Fruit fly (Drosophila melanogaster): ENCODE data around the gene hdm.

hdm gene

DNA sequence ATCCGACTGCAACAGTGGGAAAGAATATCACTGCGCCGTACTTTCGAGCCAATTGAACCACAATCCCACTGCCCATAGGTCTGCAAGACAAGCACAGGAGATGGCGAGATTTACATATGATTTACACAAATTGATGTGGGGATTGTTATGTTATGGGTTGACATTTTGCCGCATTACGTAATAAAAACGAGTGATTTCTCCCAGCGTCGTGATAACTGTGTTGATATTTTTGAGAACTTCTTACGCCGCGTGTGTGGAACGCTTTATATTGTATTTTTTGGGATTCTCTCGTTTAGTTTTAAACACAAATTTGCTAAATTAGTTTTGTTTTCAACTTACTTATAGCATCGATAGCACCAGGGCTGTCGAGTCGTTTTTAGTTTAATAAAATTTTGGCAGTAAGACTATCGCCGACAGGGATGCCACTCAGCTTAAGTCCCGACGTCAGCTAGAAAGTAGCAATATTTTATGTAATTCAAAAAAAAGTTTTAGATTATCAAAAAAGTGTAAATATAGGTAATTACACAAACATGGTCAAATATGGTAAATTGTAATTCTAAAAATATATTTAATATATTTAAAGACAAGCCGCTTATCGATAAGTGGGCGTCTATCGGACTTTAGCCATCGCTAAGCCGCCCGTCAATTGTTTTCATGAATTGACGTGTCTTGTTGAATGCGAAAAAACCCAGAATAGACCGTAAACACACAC, 26.4 kb downstream of the hdm start, which contains the start of the genes CG45089, ND-MNLL and p115 (continued):
- TF ChIP-seq stwl (tag; optimal IDR thresholded peaks at IDR 0.05) (peak; percentile 59), gsb (GFP tag; IDR thresholded peaks at IDR 0.05) (no peak), CG32767 (GFP tag; IDR thresholded peaks at IDR 0.05) (no peak), her (GFP tag; optimal IDR thresholded peaks at IDR 0.05) (no peak), Dfd (GFP tag; optimal IDR thresholded peaks at IDR 0.05) (no peak), pfk (GFP tag; optimal IDR thresholded peaks at IDR 0.05) (no peak), Xrp1 (GFP tag; IDR thresholded peaks at IDR 0.05) (peak; percentile 57; the same call in 1 of the 2 replicates), Blimp-1 (GFP tag; optimal IDR thresholded peaks at IDR 0.05) (peak; percentile 45), CG3838 (GFP tag; optimal IDR thresholded peaks at IDR 0.05) (no peak), CG14710 (tag; optimal IDR thresholded peaks at IDR 0.05) (peak; percentile 77), CG6654 (GFP tag; optimal IDR thresholded peaks at IDR 0.05) (no peak), jumu (GFP tag; optimal IDR thresholded peaks at IDR 0.05) (no peak), unc-4 (GFP tag; IDR thresholded peaks at IDR 0.05; ENCODE audit: partially characterized antibody) (peak; percentile 65; the same call in 1 of the 2 replicates), Adf1 (GFP tag; IDR thresholded peaks at IDR 0.05) (peak; percentile 23; the same call in 1 of the 2 replicates), oc (tag; optimal IDR thresholded peaks at IDR 0.05) (peak; percentile 31), Meics (GFP tag; optimal IDR thresholded peaks at IDR 0.05) (peak; percentile 33), nerfin-2 (GFP tag; IDR thresholded peaks at IDR 0.05; ENCODE audit: partially characterized antibody) (no peak), Ravus (GFP tag; IDR thresholded peaks at IDR 0.05) (no peak; the same call in 1 of the 2 replicates), crol (GFP tag; IDR thresholded peaks at IDR 0.05) (no peak), dm (GFP tag; optimal IDR thresholded peaks at IDR 0.05) (peak; percentile 14), Vsx1 (GFP tag; optimal IDR thresholded peaks at IDR 0.05) (no peak), nau (GFP tag; optimal IDR thresholded peaks at IDR 0.05) (no peak), Side (GFP tag; optimal IDR thresholded peaks at IDR 0.05) (no peak), Usf (GFP tag; optimal IDR thresholded peaks at IDR 0.05) (no peak), CG15601 (tag; optimal IDR thresholded peaks at IDR 0.05) (peak; percentile 63), CG8478 (optimal IDR thresholded peaks at IDR 0.05) (no peak), unpg (GFP tag; optimal IDR thresholded peaks at IDR 0.05) (peak; percentile 60), klu (GFP tag; IDR thresholded peaks at IDR 0.05) (peak; percentile 53), NC2α (GFP tag; optimal IDR thresholded peaks at IDR 0.05) (no peak), Taf1 (GFP tag; IDR thresholded peaks at IDR 0.05) (no peak), CG32532 (GFP tag; IDR thresholded peaks at IDR 0.05) (peak; percentile 43; the same call in 1 of the 2 replicates), knrl (GFP tag; IDR thresholded peaks at IDR 0.05; ENCODE audit: partially characterized antibody) (peak; percentile 69), bab2 (GFP tag; optimal IDR thresholded peaks at IDR 0.05) (peak; percentile 24), zen2 (GFP tag; IDR thresholded peaks at IDR 0.05; ENCODE audit: partially characterized antibody) (no peak; the same call in 2 of the 3 replicates), Sox100B (GFP tag; optimal IDR thresholded peaks at IDR 0.05) (peak; percentile 45), Lpt (GFP tag; optimal IDR thresholded peaks at IDR 0.05) (no peak), CG17568 (GFP tag; optimal IDR thresholded peaks at IDR 0.05) (no peak), MESR4 (GFP tag; optimal IDR thresholded peaks at IDR 0.05) (peak; percentile 53), dimm (GFP tag; IDR thresholded peaks at IDR 0.05) (no peak), PHDP (tag; optimal IDR thresholded peaks at IDR 0.05) (peak; percentile 52), ken (GFP tag; IDR thresholded peaks at IDR 0.05) (peak; percentile 46; the same call in 2 of the 3 replicates), lov (optimal IDR thresholded peaks at IDR 0.05) (no peak), lov (GFP tag; IDR thresholded peaks at IDR 0.05) (no peak), sr (GFP tag; IDR thresholded peaks at IDR 0.05) (no peak), CG10209 (GFP tag; optimal IDR thresholded peaks at IDR 0.05) (peak; percentile 25), CG6689 (GFP tag; IDR thresholded peaks at IDR 0.05) (peak; percentile 40; the same call in 1 of the 2 replicates), nmo (GFP tag; optimal IDR thresholded peaks at IDR 0.05) (peak; percentile 73), sc (optimal IDR thresholded peaks at IDR 0.05) (no peak), sc (GFP tag; optimal IDR thresholded peaks at IDR 0.05) (peak; percentile 6), vvl (GFP tag; IDR thresholded peaks at IDR 0.05) (peak; percentile 70)
